Fruit fly (Drosophila melanogaster) Kc167 (cell line): ENCODE data around the gene Drs.

Experiments
- Myc ChIP-seq: fragments of >200 bp; optimal IDR thresholded peaks from 2 replicates; lab custom pipeline; 2017; ENCODE audit warnings: missing external identifiers
- Sin3A ChIP-seq: fragments of >200 bp; optimal IDR thresholded peaks from 2 replicates; lab custom pipeline; 2018; ENCODE audit warnings: missing external identifiers
- h ChIP-seq: fragments of >200 bp; optimal IDR thresholded peaks from 3 replicates; lab custom pipeline; 2018; ENCODE audit warnings: missing external identifiers
- insv ChIP-seq: fragments of >200 bp; optimal IDR thresholded peaks from 3 replicates; lab custom pipeline; 2018; ENCODE audit warnings: missing external identifiers
- psq ChIP-seq: fragments of >200 bp; optimal IDR thresholded peaks from 2 replicates; lab custom pipeline; 2017; ENCODE audit warnings: missing external identifiers
- ttk ChIP-seq: sonication (Bioruptor generic); optimal IDR thresholded peaks from 2 replicates; lab custom pipeline; 2017; ENCODE audit warnings: missing external identifiers

DNA sequence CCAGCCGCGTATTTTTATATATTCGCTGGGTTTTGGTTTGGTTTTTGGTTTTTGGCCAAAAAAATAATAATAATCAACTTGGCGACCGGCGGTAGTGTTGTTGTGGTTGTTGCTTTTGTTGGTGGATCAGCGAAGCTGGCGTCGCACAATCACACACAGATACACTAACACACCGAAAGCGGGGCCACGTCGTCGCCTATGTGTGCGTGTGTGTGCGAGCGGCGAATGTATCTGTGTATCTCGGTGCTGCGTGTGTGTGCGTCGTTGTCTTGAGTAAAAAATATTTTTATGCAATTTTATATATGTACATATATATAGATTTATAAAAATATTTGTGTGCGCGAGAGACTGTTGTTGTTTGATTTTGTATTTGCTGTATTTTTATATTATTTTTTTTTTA lies 47.8 kb downstream of the Drs start:
- TF ChIP-seq insv (lab: Kevin White, UChicago) (no peak), Myc (no peak), h (lab: Kevin White, UChicago) (no peak), psq (no peak), Sin3A (lab: Kevin White, UChicago) (no peak), ttk (lab: Kevin White, UChicago) (no peak)
